Fruit fly (Drosophila melanogaster) whole organism, embryonic: ENCODE results near the gene stas.

Experiments used
- Atf3 ChIP-seq: fragments of 200-800 bp; sonication (Bioruptor generic); optimal IDR thresholded peaks from 3 replicates; lab custom pipeline; 2016; ENCODE audit warnings: missing biosample characterization, missing genetic modification characterization
- BEAF-32 ChIP-seq: fragments of 200-800 bp; sonication (Bioruptor generic); optimal IDR thresholded peaks from 3 replicates; lab custom pipeline; 2017; ENCODE audit warnings: missing biosample characterization, missing genetic modification characterization, mild to moderate bottlenecking, moderate library complexity, missing genetic modification reagents
- Blimp-1 ChIP-seq: fragments of 200-800 bp; sonication (Bioruptor generic); optimal IDR thresholded peaks from 3 replicates; lab custom pipeline; 2018; ENCODE audit warnings: missing biosample characterization, missing genetic modification characterization, mild to moderate bottlenecking, moderate library complexity, missing genetic modification reagents
- CG10267 ChIP-seq: fragments of 200-800 bp; sonication (Bioruptor generic); optimal IDR thresholded peaks from 2 replicates; lab custom pipeline; 2018; ENCODE audit warnings: missing biosample characterization, mild to moderate bottlenecking, missing genetic modification characterization, moderate library complexity
- CG10462 ChIP-seq: fragments of 200-800 bp; sonication (Bioruptor generic); optimal IDR thresholded peaks from 2 replicates; lab custom pipeline; 2016; ENCODE audit warnings: missing biosample characterization, missing genetic modification characterization
- CG11723 ChIP-seq: fragments of 200-800 bp; sonication (Bioruptor generic); optimal IDR thresholded peaks from 2 replicates; lab custom pipeline; 2017; ENCODE audit warnings: missing biosample characterization, mild to moderate bottlenecking, missing genetic modification characterization
- CG12071 ChIP-seq: fragments of 200-800 bp; sonication (Bioruptor generic); optimal IDR thresholded peaks from 3 replicates; lab custom pipeline; 2018; ENCODE audit warnings: missing biosample characterization, mild to moderate bottlenecking, missing genetic modification characterization
- CG12219 ChIP-seq: fragments of 200-800 bp; sonication (Bioruptor generic); optimal IDR thresholded peaks from 3 replicates; lab custom pipeline; 2018; ENCODE audit warnings: missing biosample characterization, mild to moderate bottlenecking, missing genetic modification characterization
- CG13287 ChIP-seq: fragments of 200-800 bp; sonication (Bioruptor generic); IDR thresholded peaks from 2 replicates; pipeline ENCODE4 v1.3.6; 2022; ENCODE audit warnings: missing biosample characterization, missing genetic modification characterization; ENCODE audit not compliant: partially characterized antibody
- CG15073 ChIP-seq: fragments of 200-800 bp; sonication (Bioruptor generic); optimal IDR thresholded peaks from 2 replicates; lab custom pipeline; 2016; ENCODE audit warnings: missing biosample characterization, missing genetic modification characterization
- CG15601 ChIP-seq: fragments of 200-800 bp; sonication (Bioruptor generic); optimal IDR thresholded peaks from 3 replicates; lab custom pipeline; 2019; ENCODE audit warnings: missing biosample characterization, mild to moderate bottlenecking, missing genetic modification characterization, moderate library complexity
- CG17385 ChIP-seq: fragments of 200-800 bp; sonication (Bioruptor generic); optimal IDR thresholded peaks from 3 replicates; lab custom pipeline; 2018; ENCODE audit warnings: missing biosample characterization, mild to moderate bottlenecking, missing genetic modification characterization
- CG2120 ChIP-seq: fragments of 200-800 bp; sonication (Bioruptor generic); optimal IDR thresholded peaks from 3 replicates; lab custom pipeline; 2016; ENCODE audit warnings: missing biosample characterization, missing genetic modification characterization
- CG30431 ChIP-seq: fragments of 200-800 bp; sonication (Bioruptor generic); optimal IDR thresholded peaks from 2 replicates; lab custom pipeline; 2017; ENCODE audit warnings: missing biosample characterization, missing genetic modification characterization
- CG3838 ChIP-seq: fragments of 200-800 bp; sonication (Bioruptor generic); optimal IDR thresholded peaks from 3 replicates; lab custom pipeline; 2016; ENCODE audit warnings: missing biosample characterization, missing genetic modification characterization
- CG4617 ChIP-seq: fragments of 200-800 bp; sonication (Bioruptor generic); optimal IDR thresholded peaks from 3 replicates; lab custom pipeline; 2016; ENCODE audit warnings: missing biosample characterization, missing genetic modification characterization, borderline replicate concordance
- CG6272 ChIP-seq: fragments of 200-800 bp; sonication (Bioruptor generic); IDR thresholded peaks from 2 replicates; pipeline ENCODE4 v1.3.6; 2022; ENCODE audit warnings: missing biosample characterization, missing genetic modification characterization
- CG7928 ChIP-seq: fragments of 200-800 bp; sonication (Bioruptor generic); optimal IDR thresholded peaks from 2 replicates; lab custom pipeline; 2017; ENCODE audit warnings: missing biosample characterization, mild to moderate bottlenecking, missing genetic modification characterization
- CG7987 ChIP-seq: fragments of 200-800 bp; sonication (Bioruptor generic); optimal IDR thresholded peaks from 2 replicates; lab custom pipeline; 2018; ENCODE audit warnings: missing biosample characterization, mild to moderate bottlenecking, missing genetic modification characterization, moderate library complexity
- CG8924 ChIP-seq: fragments of 200-800 bp; optimal IDR thresholded peaks from 3 replicates; lab custom pipeline; 2019; ENCODE audit warnings: missing biosample characterization, mild to moderate bottlenecking, missing genetic modification characterization, moderate library complexity
- CG9215 ChIP-seq: fragments of 200-800 bp; sonication (Bioruptor generic); IDR thresholded peaks from 2 replicates; pipeline ENCODE4 v1.3.6; 2022; ENCODE audit warnings: missing biosample characterization, missing genetic modification characterization
- CG9609 ChIP-seq: fragments of 200-800 bp; sonication (Bioruptor generic); optimal IDR thresholded peaks from 3 replicates; lab custom pipeline; 2016; ENCODE audit warnings: missing biosample characterization, missing genetic modification characterization
- CoRest ChIP-seq: fragments of 200-800 bp; sonication (Bioruptor generic); optimal IDR thresholded peaks from 3 replicates; lab custom pipeline; 2018; ENCODE audit warnings: missing biosample characterization, mild to moderate bottlenecking, missing genetic modification characterization, moderate library complexity
- Dek ChIP-seq: fragments of 200-800 bp; sonication (Bioruptor generic); optimal IDR thresholded peaks from 3 replicates; lab custom pipeline; 2019; ENCODE audit warnings: missing biosample characterization, mild to moderate bottlenecking, missing genetic modification characterization, moderate library complexity
- E2f2 ChIP-seq: fragments of 200-800 bp; sonication (Bioruptor generic); IDR thresholded peaks from 2 replicates; pipeline ENCODE4 v1.3.6; 2022; ENCODE audit warnings: missing biosample characterization, missing genetic modification characterization
- Ets65A ChIP-seq: fragments of 200-800 bp; sonication (Bioruptor generic); peaks from one replicate; lab custom pipeline; 2016; ENCODE audit warnings: missing biosample characterization, missing genetic modification characterization
- Hr51 ChIP-seq, 2 experiments: fragments of 200-800 bp; sonication (Bioruptor generic); optimal IDR thresholded peaks; 2 replicates in 1 of 2; 3 replicates in 1 of 2; lab custom pipeline; 2016 to 2018; ENCODE audit warnings: missing biosample characterization in 2 of 2, missing genetic modification characterization in 2 of 2, mild to moderate bottlenecking in 1 of 2, moderate library complexity in 1 of 2
- MBD-R2 ChIP-seq: fragments of 200-800 bp; sonication (Bioruptor generic); IDR thresholded peaks from 2 replicates; pipeline ENCODE4 v1.3.6; 2022; ENCODE audit warnings: missing biosample characterization, missing genetic modification characterization
- MESR4 ChIP-seq: fragments of 200-800 bp; sonication (Bioruptor generic); optimal IDR thresholded peaks from 2 replicates; lab custom pipeline; 2018; ENCODE audit warnings: missing biosample characterization, mild to moderate bottlenecking, missing genetic modification characterization, moderate library complexity
- NfI ChIP-seq: fragments of 200-800 bp; sonication (Bioruptor generic); optimal IDR thresholded peaks from 3 replicates; lab custom pipeline; 2018; ENCODE audit warnings: missing biosample characterization, mild to moderate bottlenecking, missing genetic modification characterization, moderate library complexity
- Side ChIP-seq: fragments of 200-800 bp; sonication (Bioruptor generic); optimal IDR thresholded peaks from 2 replicates; lab custom pipeline; 2016; ENCODE audit warnings: missing biosample characterization, missing genetic modification characterization
- Xbp1 ChIP-seq: fragments of 200-800 bp; sonication (Bioruptor generic); optimal IDR thresholded peaks from 3 replicates; lab custom pipeline; 2016; ENCODE audit warnings: missing biosample characterization, mild to moderate bottlenecking, missing genetic modification characterization
- bigmax ChIP-seq: fragments of 200-800 bp; sonication (Bioruptor generic); optimal IDR thresholded peaks from 2 replicates; lab custom pipeline; 2018; ENCODE audit warnings: missing biosample characterization, mild to moderate bottlenecking, missing genetic modification characterization
- bsh ChIP-seq, 2 experiments: fragments of 200-800 bp; sonication (Bioruptor generic); optimal IDR thresholded peaks; 2 replicates each; lab custom pipeline; 2017 to 2018; ENCODE audit warnings: mild to moderate bottlenecking in 2 of 2, missing biosample characterization in 2 of 2, missing genetic modification characterization in 2 of 2, moderate library complexity in 1 of 2
- btn ChIP-seq: fragments of 200-800 bp; sonication (Bioruptor generic); optimal IDR thresholded peaks from 2 replicates; lab custom pipeline; 2016; ENCODE audit warnings: missing biosample characterization, missing genetic modification characterization
- cg ChIP-seq: fragments of 200-800 bp; sonication (Bioruptor generic); optimal IDR thresholded peaks from 3 replicates; lab custom pipeline; 2019; ENCODE audit warnings: missing biosample characterization, mild to moderate bottlenecking, missing genetic modification characterization, moderate library complexity
- cwo ChIP-seq: fragments of 200-800 bp; sonication (Bioruptor generic); optimal IDR thresholded peaks from 3 replicates; lab custom pipeline; 2017; ENCODE audit warnings: missing biosample characterization, missing genetic modification characterization, mild to moderate bottlenecking, moderate library complexity, missing genetic modification reagents
- emc ChIP-seq: fragments of 200-800 bp; sonication (Bioruptor generic); optimal IDR thresholded peaks from 2 replicates; lab custom pipeline; 2016; ENCODE audit warnings: missing biosample characterization, missing genetic modification characterization
- ftz-f1 ChIP-seq: fragments of 200-800 bp; sonication (Bioruptor generic); optimal IDR thresholded peaks from 2 replicates; lab custom pipeline; 2016; ENCODE audit warnings: missing biosample characterization, missing genetic modification characterization
- lmd ChIP-seq: fragments of 200-800 bp; sonication (Bioruptor generic); IDR thresholded peaks from 2 replicates; pipeline ENCODE4 v1.3.6; 2022; ENCODE audit warnings: missing biosample characterization, missing genetic modification characterization
- nerfin-2 ChIP-seq: fragments of 200-800 bp; sonication (Bioruptor generic); IDR thresholded peaks from 2 replicates; pipeline ENCODE4 v1.3.6; 2022; ENCODE audit warnings: missing biosample characterization, missing genetic modification characterization; ENCODE audit not compliant: partially characterized antibody
- p53 ChIP-seq: fragments of 200-800 bp; sonication (Bioruptor generic); optimal IDR thresholded peaks from 2 replicates; lab custom pipeline; 2016; ENCODE audit warnings: missing biosample characterization, missing genetic modification characterization
- pzg ChIP-seq: fragments of 200-800 bp; sonication (Bioruptor generic); optimal IDR thresholded peaks from 3 replicates; lab custom pipeline; 2018; ENCODE audit warnings: missing biosample characterization, mild to moderate bottlenecking, missing genetic modification characterization, moderate library complexity
- ranshi ChIP-seq: fragments of 200-800 bp; sonication (Bioruptor generic); IDR thresholded peaks from 2 replicates; pipeline ENCODE4 v1.3.6; 2022; ENCODE audit warnings: missing biosample characterization, missing genetic modification characterization
- schlank ChIP-seq: fragments of 200-800 bp; sonication (Bioruptor generic); optimal IDR thresholded peaks from 2 replicates; lab custom pipeline; 2018; ENCODE audit warnings: missing biosample characterization, mild to moderate bottlenecking, missing genetic modification characterization
- sd ChIP-seq: fragments of 200-800 bp; sonication (Bioruptor generic); optimal IDR thresholded peaks from 3 replicates; lab custom pipeline; 2018; ENCODE audit warnings: missing biosample characterization, mild to moderate bottlenecking, missing genetic modification characterization, moderate library complexity
- slbo ChIP-seq: fragments of 200-800 bp; sonication (Bioruptor generic); IDR thresholded peaks from 2 replicates; pipeline ENCODE4 v1.3.6; 2022; ENCODE audit warnings: missing biosample characterization, missing genetic modification characterization
- tin ChIP-seq: fragments of 200-800 bp; sonication (Bioruptor generic); optimal IDR thresholded peaks from 3 replicates; lab custom pipeline; 2016; ENCODE audit warnings: missing biosample characterization, missing genetic modification characterization
- tio ChIP-seq: fragments of 200-800 bp; sonication (Bioruptor generic); optimal IDR thresholded peaks from 2 replicates; lab custom pipeline; 2017; ENCODE audit warnings: missing biosample characterization, missing genetic modification characterization, inconsistent platforms
- trem ChIP-seq: fragments of 200-800 bp; optimal IDR thresholded peaks from 3 replicates; lab custom pipeline; 2019; ENCODE audit warnings: missing biosample characterization, mild to moderate bottlenecking, missing genetic modification characterization, moderate library complexity

stas gene

DNA sequence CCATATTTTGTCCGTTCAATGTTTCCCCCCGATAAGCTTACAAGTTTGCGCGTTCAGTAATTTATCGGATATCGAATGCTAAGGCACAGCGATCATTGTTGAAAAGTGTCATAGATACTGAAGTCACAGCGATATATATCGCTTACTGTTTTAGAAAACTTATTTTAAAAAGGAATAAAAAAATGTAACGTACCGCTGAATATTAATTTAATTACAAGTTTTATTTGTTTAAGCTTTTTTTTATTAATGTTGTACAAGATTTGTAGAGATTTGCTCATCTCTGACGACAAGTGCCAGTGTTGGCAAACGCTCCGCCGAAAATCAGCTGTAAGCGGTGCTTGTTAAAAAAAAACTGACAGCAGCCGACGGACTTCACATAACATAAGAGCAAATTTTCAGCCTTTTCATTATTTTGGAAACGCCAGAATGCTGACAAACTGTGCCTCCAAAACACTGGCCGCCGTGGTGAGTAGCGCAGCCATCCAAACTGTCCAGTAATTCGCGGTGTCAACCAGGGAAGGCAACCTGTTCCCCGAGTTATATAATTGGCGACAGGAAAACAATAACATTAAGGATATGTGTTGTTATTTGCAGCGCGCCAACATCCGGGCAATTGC lies 4.4 kb upstream of the stas start, which contains the start of the genes corolla and ND-24 (continued):
- TF ChIP-seq Xbp1 (GFP tag; lab: Kevin White, UChicago) (peak; percentile 90), lmd (peak; percentile 81), CG8924 (tag; lab: Kevin White, UChicago) (peak; percentile 59), p53 (GFP tag; lab: Kevin White, UChicago) (no peak), NfI (GFP tag; lab: Kevin White, UChicago) (peak; percentile 81), Dek (tag; lab: Kevin White, UChicago) (peak; percentile 74), MESR4 (GFP tag; lab: Kevin White, UChicago) (peak; percentile 63), CG6272 (peak; percentile 91), ftz-f1 (peak; percentile 8), Hr51 (GFP tag; optimal IDR thresholded peaks at IDR 0.05; lab: Kevin White, UChicago) (peak; percentile 78 to 82), ranshi (peak; percentile 83), tio (GFP tag; lab: Kevin White, UChicago) (no peak), CG12071 (GFP tag; lab: Kevin White, UChicago) (no peak), CG17385 (GFP tag; lab: Kevin White, UChicago) (peak; percentile 75), CG7928 (GFP tag; lab: Kevin White, UChicago) (peak; percentile 13), sd (no peak), schlank (tag; lab: Kevin White, UChicago) (no peak), emc (peak; percentile 30), CG3838 (GFP tag; lab: Kevin White, UChicago) (peak; percentile 76), CG2120 (GFP tag; lab: Kevin White, UChicago) (peak; percentile 93), bsh (GFP tag; optimal IDR thresholded peaks at IDR 0.05; lab: Kevin White, UChicago) (peak in 1 of 2 experiments; percentile 85), CG15073 (no peak), CG9609 (GFP tag; lab: Kevin White, UChicago) (peak; percentile 76), CoRest (tag; lab: Kevin White, UChicago) (peak; percentile 82), CG11723 (GFP tag; lab: Kevin White, UChicago) (peak; percentile 49), E2f2 (peak; percentile 87), cg (GFP tag; lab: Kevin White, UChicago) (no peak), Blimp-1 (GFP tag; lab: Kevin White, UChicago) (peak; percentile 80), cwo (peak; percentile 29), nerfin-2 (GFP tag; lab: Robert Waterston, UW) (peak; percentile 58), CG30431 (peak; percentile 47), Ets65A (peak; percentile 94), CG15601 (tag; lab: Kevin White, UChicago) (peak; percentile 80), tin (GFP tag; lab: Kevin White, UChicago) (peak; percentile 89), trem (tag; lab: Kevin White, UChicago) (peak; percentile 69), CG12219 (GFP tag; lab: Kevin White, UChicago) (peak; percentile 2), CG9215 (GFP tag; lab: Robert Waterston, UW) (peak; percentile 85), Atf3 (GFP tag; lab: Kevin White, UChicago) (peak; percentile 72)

DNA sequence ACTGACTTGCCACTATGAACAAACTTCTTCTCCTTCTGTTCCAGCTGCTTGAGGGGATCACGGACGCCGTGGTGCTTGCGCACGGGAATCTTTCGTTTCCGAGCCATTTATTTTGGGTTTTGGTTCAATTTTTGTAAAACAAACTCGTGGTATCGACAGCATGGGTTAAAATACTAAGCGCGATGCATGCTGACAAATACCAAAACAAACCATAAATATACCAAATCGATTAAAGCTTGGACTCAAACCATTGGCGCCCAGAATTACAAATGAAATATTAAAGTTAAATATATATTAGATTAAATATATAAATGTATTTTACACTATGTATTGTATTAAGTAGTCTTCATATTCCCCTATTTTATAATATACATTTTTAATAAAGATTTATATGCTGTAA lies 1.6 kb upstream of the stas start, which contains the start of gene CG8326:
Gene CG8326, minus strand, starts transcription at position 176 of the 400 bp plus-strand sequence.
- TF ChIP-seq btn (no peak), CG10462 (GFP tag; lab: Kevin White, UChicago) (no peak), slbo (GFP tag; lab: Robert Waterston, UW) (no peak), bigmax (GFP tag; lab: Kevin White, UChicago) (no peak), CG2120 (GFP tag; lab: Kevin White, UChicago) (no peak), CG7987 (GFP tag; lab: Kevin White, UChicago) (no peak), CG4617 (peak; percentile 19), Side (no peak), pzg (GFP tag; lab: Kevin White, UChicago) (peak; percentile 52), CG13287 (GFP tag; lab: Robert Waterston, UW) (peak; percentile 15; the same call in 1 of the 2 replicates), MBD-R2 (peak; percentile 49; the same call in 1 of the 2 replicates), CG10267 (tag; lab: Kevin White, UChicago) (peak; percentile 15), BEAF-32 (GFP tag; lab: Kevin White, UChicago) (peak; percentile 27), MESR4 (GFP tag; lab: Kevin White, UChicago) (peak; percentile 31)
